Worm (Caenorhabditis elegans) whole organism, early embryonic: ENCODE results near the gene immt-2.

ENCODE experiments used
- B0310.2 ChIP-seq: sonication (generic microtip); optimal IDR thresholded peaks from 2 replicates; lab custom pipeline; 2016; ENCODE audit warnings: mild to moderate bottlenecking, missing genetic modification characterization, missing compliant biosample characterization
- F13C5.2 ChIP-seq: sonication (generic microtip); optimal IDR thresholded peaks from 2 replicates; lab custom pipeline; 2017; ENCODE audit warnings: mild to moderate bottlenecking, missing genetic modification characterization, inconsistent platforms, missing compliant biosample characterization
- aly-1 ChIP-seq: sonication (generic microtip); optimal IDR thresholded peaks from 2 replicates; lab custom pipeline; 2016; ENCODE audit warnings: missing genetic modification characterization, missing compliant biosample characterization
- ama-1 ChIP-seq: fragments of 150-350 bp; optimal IDR thresholded peaks from 2 replicates; lab custom pipeline; 2014
- ceh-13 ChIP-seq: fragments of 200-800 bp; sonication (Bioruptor generic); optimal IDR thresholded peaks from 2 replicates; lab custom pipeline; 2018; ENCODE audit warnings: mild to moderate bottlenecking, missing genetic modification characterization, missing compliant biosample characterization
- ceh-36 ChIP-seq: sonication (generic microtip); optimal IDR thresholded peaks from 2 replicates; lab custom pipeline; 2016; ENCODE audit warnings: missing genetic modification characterization, inconsistent platforms, missing compliant biosample characterization
- ets-7 ChIP-seq: sonication (generic microtip); optimal IDR thresholded peaks from 2 replicates; lab custom pipeline; 2016; ENCODE audit warnings: missing genotype, missing genetic modification characterization, missing compliant biosample characterization
- flt-1 ChIP-seq: fragments of 200-800 bp; sonication (Bioruptor generic); IDR thresholded peaks from 2 replicates; pipeline ENCODE4 v1.3.6; 2022; ENCODE audit warnings: missing genetic modification characterization, missing compliant biosample characterization
- hmbx-1 ChIP-seq: sonication (generic microtip); optimal IDR thresholded peaks from 2 replicates; lab custom pipeline; 2016; ENCODE audit warnings: mild to moderate bottlenecking, missing genetic modification characterization, missing compliant biosample characterization
- hmg-4 ChIP-seq: fragments of 200-800 bp; sonication (Bioruptor generic); optimal IDR thresholded peaks from 2 replicates; lab custom pipeline; 2018; ENCODE audit warnings: mild to moderate bottlenecking, missing genetic modification characterization, missing compliant biosample characterization
- hnd-1 ChIP-seq: sonication (generic microtip); optimal IDR thresholded peaks from 2 replicates; lab custom pipeline; 2016; ENCODE audit warnings: missing genetic modification characterization, missing compliant biosample characterization
- pes-1 ChIP-seq: fragments of 200-800 bp; sonication (Bioruptor generic); IDR thresholded peaks from 2 replicates; pipeline ENCODE4 v1.3.6; 2022; ENCODE audit warnings: missing genetic modification reagents, missing genetic modification characterization, missing compliant biosample characterization
- scrt-1 ChIP-seq: fragments of 200-800 bp; sonication (Bioruptor generic); IDR thresholded peaks from 2 replicates; pipeline ENCODE4 v1.3.6; 2022; ENCODE audit warnings: missing genetic modification characterization, missing compliant biosample characterization
- sea-1 ChIP-seq: fragments of 200-800 bp; sonication (Bioruptor generic); conservative IDR thresholded peaks from 2 replicates; pipeline ENCODE4 v1.3.6; 2022; ENCODE audit warnings: missing genetic modification characterization, missing compliant biosample characterization
- tbx-11 ChIP-seq: fragments of 200-800 bp; sonication (Bioruptor generic); IDR thresholded peaks from 2 replicates; pipeline ENCODE4 v1.3.6; 2022; ENCODE audit warnings: missing genetic modification characterization, missing compliant biosample characterization
- tbx-37 ChIP-seq: fragments of 200-800 bp; sonication (Bioruptor generic); conservative IDR thresholded peaks from 2 replicates; pipeline ENCODE4 v1.3.6; 2022; ENCODE audit warnings: missing genetic modification reagents, missing genetic modification characterization, missing compliant biosample characterization
- tra-4 ChIP-seq: sonication (generic microtip); optimal IDR thresholded peaks from 2 replicates; lab custom pipeline; 2017; ENCODE audit warnings: missing genetic modification characterization, missing compliant biosample characterization

immt-2 gene

DNA sequence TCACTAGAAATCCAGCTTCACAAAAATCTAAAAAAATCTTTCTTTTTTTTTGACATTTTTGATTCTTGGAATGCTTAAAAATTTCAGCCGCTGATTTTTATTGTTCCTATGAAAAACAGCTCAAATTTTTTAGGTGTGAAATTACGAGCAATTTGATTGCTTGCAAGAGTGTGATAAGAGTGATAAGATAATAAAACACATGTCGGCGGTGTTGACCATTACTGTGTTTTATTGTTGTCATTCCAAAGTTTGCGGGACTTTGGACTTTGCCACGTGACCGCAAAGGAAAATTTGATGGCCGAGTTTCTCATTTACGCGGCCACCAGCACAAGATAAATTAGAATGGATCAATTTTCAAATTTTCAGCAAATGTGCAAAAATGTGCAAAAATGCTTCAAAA lies 27.6 kb downstream of the immt-2 start:
- no peak for TF ChIP-seq scrt-1 (GFP tag; lab: Robert Waterston, UW)
- no peak for TF ChIP-seq flt-1 (GFP tag; lab: Robert Waterston, UW)
- no peak for TF ChIP-seq aly-1 (tag; lab: Kevin White, UChicago)
- TF ChIP-seq ceh-36 (tag; lab: Kevin White, UChicago) = no peak
- no peak for TF ChIP-seq F13C5.2 (tag; lab: Kevin White, UChicago)

DNA sequence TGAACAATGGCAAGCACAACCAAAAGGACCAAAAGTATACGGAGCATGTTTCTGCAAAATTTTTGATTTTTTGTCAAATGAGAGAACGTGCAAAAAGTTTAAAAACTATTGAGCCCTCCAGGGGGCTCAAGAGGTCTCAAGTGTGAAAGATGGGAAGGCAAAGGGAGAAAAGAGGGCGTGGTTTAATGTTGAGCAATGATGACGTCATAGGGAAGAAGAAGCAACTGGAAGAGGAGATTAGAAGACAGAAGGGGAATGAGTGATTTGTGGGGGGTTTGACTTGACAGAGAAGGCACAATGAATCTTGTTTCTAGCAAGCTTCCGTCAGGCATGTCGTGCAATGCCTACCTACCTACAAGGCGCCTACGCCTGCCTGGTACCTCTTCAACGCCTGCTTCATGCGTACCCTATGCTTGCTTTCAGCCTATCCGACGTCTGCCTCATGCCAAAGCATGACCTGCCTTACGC lies 32.2 kb downstream of the immt-2 start, which contains the start of gene T20B3.14:
Gene T20B3.14 (minus strand): TSS at position 51 of the 468 bp plus-strand sequence.
- no peak for TF ChIP-seq B0310.2 (tag; lab: Kevin White, UChicago)
- TF ChIP-seq hnd-1 (tag; lab: Kevin White, UChicago) = no peak
- no peak for TF ChIP-seq scrt-1 (GFP tag; lab: Robert Waterston, UW)
- TF ChIP-seq F13C5.2 (tag; lab: Kevin White, UChicago) = no peak
- no peak for TF ChIP-seq sea-1 (GFP tag; lab: Robert Waterston, UW)
- TF ChIP-seq tra-4 (tag; lab: Kevin White, UChicago) = no peak
- TF ChIP-seq tbx-11 (GFP tag; lab: Robert Waterston, UW) = no peak
- TF ChIP-seq aly-1 (tag; lab: Kevin White, UChicago) = no peak
- TF ChIP-seq ceh-13 = no peak
- no peak for TF ChIP-seq ama-1 (lab: Kevin White, UChicago)
- TF ChIP-seq ceh-36 (tag; lab: Kevin White, UChicago) = no peak
- no peak for TF ChIP-seq hmg-4 (GFP tag; lab: Kevin White, UChicago)
- no peak for TF ChIP-seq tbx-37 (GFP tag; lab: Robert Waterston, UW)
- no peak for TF ChIP-seq flt-1 (GFP tag; lab: Robert Waterston, UW)
- no peak for TF ChIP-seq pes-1 (GFP tag; lab: Robert Waterston, UW)
- TF ChIP-seq ets-7 (tag; lab: Kevin White, UChicago) = no peak
- no peak for TF ChIP-seq hmbx-1 (tag; lab: Kevin White, UChicago)

DNA sequence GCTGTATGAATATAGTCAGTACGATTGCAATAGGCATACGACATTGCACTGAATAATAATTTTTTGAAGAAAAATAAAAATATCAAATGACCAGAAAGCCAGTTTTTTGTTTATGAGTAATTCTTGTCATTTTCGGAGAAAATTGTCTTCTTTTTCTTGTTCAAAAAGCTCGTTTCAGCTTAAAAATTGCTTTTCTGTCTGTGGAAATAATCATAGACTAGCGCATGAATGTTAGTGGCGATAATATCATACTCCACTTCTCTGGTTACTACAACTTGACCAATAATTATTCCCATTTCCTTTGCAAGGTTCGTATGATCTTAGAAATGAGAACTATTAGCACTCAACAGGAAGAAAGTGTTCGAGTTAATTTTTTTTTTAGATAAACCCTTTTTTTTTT lies 38.4 kb downstream of the immt-2 start, which contains the start of gene srh-216:
Gene srh-216 (minus strand): TSS at position 101 of the 400 bp plus-strand sequence.
- TF ChIP-seq hmbx-1 (tag; lab: Kevin White, UChicago) (no peak), ceh-36 (tag; lab: Kevin White, UChicago) (no peak), tbx-11 (GFP tag; lab: Robert Waterston, UW) (no peak), ceh-13 (no peak), aly-1 (tag; lab: Kevin White, UChicago) (no peak), F13C5.2 (tag; lab: Kevin White, UChicago) (no peak), flt-1 (GFP tag; lab: Robert Waterston, UW) (no peak), sea-1 (GFP tag; lab: Robert Waterston, UW) (no peak), tra-4 (tag; lab: Kevin White, UChicago) (no peak), ets-7 (tag; lab: Kevin White, UChicago) (no peak), scrt-1 (GFP tag; lab: Robert Waterston, UW) (no peak), ama-1 (lab: Kevin White, UChicago) (no peak), B0310.2 (tag; lab: Kevin White, UChicago) (no peak)

DNA sequence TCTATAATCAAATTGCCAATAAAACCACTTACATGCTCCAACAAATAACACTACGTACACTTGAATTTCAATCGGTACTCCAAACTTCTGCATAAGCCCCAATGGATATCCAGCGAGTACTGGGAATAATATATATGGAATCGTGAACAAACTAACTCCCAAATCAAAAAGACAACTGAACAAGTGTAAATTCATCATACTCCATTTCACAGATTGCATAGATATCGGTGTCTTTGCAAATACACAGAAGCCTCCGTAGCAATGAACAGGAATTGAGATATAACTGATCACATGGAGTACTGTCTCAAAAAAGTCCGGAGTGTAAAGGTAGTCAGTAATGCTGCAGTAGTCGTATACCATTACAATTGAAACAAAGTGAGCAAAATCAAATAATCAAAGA lies 40.3 kb downstream of the immt-2 start, which contains the start of gene srh-214:
Gene srh-214 (minus strand): TSS at position 360 of the 400 bp plus-strand sequence.
- TF ChIP-seq pes-1 (GFP tag; lab: Robert Waterston, UW) (no peak), aly-1 (tag; lab: Kevin White, UChicago) (no peak), tbx-37 (GFP tag; lab: Robert Waterston, UW) (no peak), ets-7 (tag; lab: Kevin White, UChicago) (no peak), ceh-13 (no peak), flt-1 (GFP tag; lab: Robert Waterston, UW) (no peak), sea-1 (GFP tag; lab: Robert Waterston, UW) (no peak), F13C5.2 (tag; lab: Kevin White, UChicago) (no peak), hnd-1 (tag; lab: Kevin White, UChicago) (no peak), ceh-36 (tag; lab: Kevin White, UChicago) (no peak), ama-1 (lab: Kevin White, UChicago) (no peak), hmbx-1 (tag; lab: Kevin White, UChicago) (no peak), B0310.2 (tag; lab: Kevin White, UChicago) (no peak), tbx-11 (GFP tag; lab: Robert Waterston, UW) (no peak), scrt-1 (GFP tag; lab: Robert Waterston, UW) (no peak), tra-4 (tag; lab: Kevin White, UChicago) (no peak), hmg-4 (GFP tag; lab: Kevin White, UChicago) (no peak)

DNA sequence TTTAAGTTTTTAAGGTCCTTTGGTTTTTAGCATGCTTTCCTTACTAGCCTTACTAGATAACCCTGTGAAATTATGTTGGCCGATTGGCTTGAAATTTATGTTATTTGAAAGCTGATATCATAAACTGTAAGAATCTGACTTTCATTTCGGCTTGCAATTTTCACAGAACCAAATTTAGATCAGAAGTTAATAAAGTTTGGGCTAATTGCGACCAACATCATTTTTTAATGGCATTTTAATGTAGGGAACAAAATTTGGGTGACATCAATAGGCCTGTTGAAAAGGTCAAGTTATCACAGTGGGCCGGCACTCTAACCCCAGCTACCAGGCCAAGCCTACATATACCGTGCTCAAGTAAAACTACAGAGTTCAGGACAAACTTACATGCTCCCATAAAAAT lies 42.2 kb downstream of the immt-2 start:
- TF ChIP-seq ceh-36 (tag; lab: Kevin White, UChicago) (no peak), tra-4 (tag; lab: Kevin White, UChicago) (no peak), aly-1 (tag; lab: Kevin White, UChicago) (no peak), ceh-13 (no peak), sea-1 (GFP tag; lab: Robert Waterston, UW) (no peak), B0310.2 (tag; lab: Kevin White, UChicago) (no peak), F13C5.2 (tag; lab: Kevin White, UChicago) (no peak), scrt-1 (GFP tag; lab: Robert Waterston, UW) (no peak), tbx-11 (GFP tag; lab: Robert Waterston, UW) (no peak), tbx-37 (GFP tag; lab: Robert Waterston, UW) (no peak), hmbx-1 (tag; lab: Kevin White, UChicago) (no peak), ets-7 (tag; lab: Kevin White, UChicago) (no peak), flt-1 (GFP tag; lab: Robert Waterston, UW) (no peak)

DNA sequence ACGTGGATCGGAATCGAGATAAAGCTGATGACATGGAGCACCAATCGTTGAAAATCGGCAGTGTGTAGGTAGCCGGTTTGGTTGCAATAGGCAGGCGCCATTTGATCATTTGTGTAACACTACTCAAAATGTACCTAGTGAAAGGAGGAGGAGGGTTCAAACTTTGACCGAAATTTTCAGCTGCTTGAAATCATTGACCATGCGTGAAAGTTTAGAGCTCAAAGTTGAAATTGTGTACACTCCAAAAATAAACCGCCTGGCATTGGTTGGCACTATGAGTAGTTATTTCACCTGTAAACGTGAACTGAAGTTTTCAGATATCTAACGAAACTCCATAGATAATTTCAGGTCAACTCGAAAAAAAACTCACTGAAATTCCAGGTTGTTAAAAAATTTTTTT lies 42.9 kb downstream of the immt-2 start, which contains the start of gene srh-215:
Gene srh-215 (minus strand): TSS at position 101 of the 400 bp plus-strand sequence.
- TF ChIP-seq hnd-1 (tag; lab: Kevin White, UChicago) (no peak), tra-4 (tag; lab: Kevin White, UChicago) (no peak), ceh-13 (no peak), ceh-36 (tag; lab: Kevin White, UChicago) (no peak), F13C5.2 (tag; lab: Kevin White, UChicago) (no peak), B0310.2 (tag; lab: Kevin White, UChicago) (no peak), sea-1 (GFP tag; lab: Robert Waterston, UW) (no peak)
